Fruit fly (Drosophila melanogaster): ENCODE measurements around the gene snf.

Gene snf

DNA sequence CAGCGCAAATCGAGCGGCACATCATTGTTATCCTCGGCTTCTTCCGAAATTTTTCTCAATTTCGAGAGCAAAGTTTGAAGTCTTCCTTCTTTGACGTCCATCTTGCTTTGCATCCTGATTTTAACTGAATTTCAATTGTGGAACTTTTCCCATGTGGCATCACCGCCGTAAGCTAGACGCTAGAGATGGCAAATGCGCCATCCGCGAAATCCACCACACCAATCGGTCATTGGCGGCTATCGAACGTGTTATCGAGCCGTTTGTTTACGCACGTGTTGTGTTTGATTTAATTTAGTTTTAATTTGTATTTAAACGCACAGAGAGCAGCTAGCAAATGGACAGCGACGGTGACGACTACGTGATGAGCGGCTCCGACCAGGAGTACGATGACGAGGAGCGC, 8.1 kb downstream of the snf start, which contains the start of the genes CG15930 and Sas10 (continued):
- TF ChIP-seq MBD-R2 (GFP tag; IDR thresholded peaks at IDR 0.05) (peak; percentile 63), Ptx1 (GFP tag; IDR thresholded peaks at IDR 0.05) (no peak), slou (GFP tag; optimal IDR thresholded peaks at IDR 0.05) (no peak), CG3407 (GFP tag; optimal IDR thresholded peaks at IDR 0.05) (no peak), HLHmδ (GFP tag; optimal IDR thresholded peaks at IDR 0.05) (no peak), twi (tag; optimal IDR thresholded peaks at IDR 0.05) (no peak), br (optimal IDR thresholded peaks at IDR 0.05) (no peak), hkb (optimal IDR thresholded peaks at IDR 0.05) (no peak), hkb (GFP tag; IDR thresholded peaks at IDR 0.05) (no peak), BEAF-32 (GFP tag; optimal IDR thresholded peaks at IDR 0.05) (peak; percentile 44), Optix (GFP tag; IDR thresholded peaks at IDR 0.05) (no peak), Trl (optimal IDR thresholded peaks at IDR 0.05) (no peak), Trl (GFP tag; optimal IDR thresholded peaks at IDR 0.05) (no peak), CG31224 (GFP tag; IDR thresholded peaks at IDR 0.05) (no peak), HLH3B (GFP tag; IDR thresholded peaks at IDR 0.05) (no peak), tgo (GFP tag; IDR thresholded peaks at IDR 0.05) (no peak), CG3065 (GFP tag; optimal IDR thresholded peaks at IDR 0.05) (no peak), exex (tag; optimal IDR thresholded peaks at IDR 0.05) (no peak), CG18011 (GFP tag; optimal IDR thresholded peaks at IDR 0.05) (no peak), Pdp1 (GFP tag; optimal IDR thresholded peaks at IDR 0.05) (no peak), ind (GFP tag; optimal IDR thresholded peaks at IDR 0.05) (no peak), Sox100B (GFP tag; optimal IDR thresholded peaks at IDR 0.05) (no peak), CG13424 (tag; optimal IDR thresholded peaks at IDR 0.05) (no peak), Gsc (GFP tag; IDR thresholded peaks at IDR 0.05) (no peak), CG12391 (tag; optimal IDR thresholded peaks at IDR 0.05) (no peak), CG7987 (GFP tag; optimal IDR thresholded peaks at IDR 0.05) (no peak)

DNA sequence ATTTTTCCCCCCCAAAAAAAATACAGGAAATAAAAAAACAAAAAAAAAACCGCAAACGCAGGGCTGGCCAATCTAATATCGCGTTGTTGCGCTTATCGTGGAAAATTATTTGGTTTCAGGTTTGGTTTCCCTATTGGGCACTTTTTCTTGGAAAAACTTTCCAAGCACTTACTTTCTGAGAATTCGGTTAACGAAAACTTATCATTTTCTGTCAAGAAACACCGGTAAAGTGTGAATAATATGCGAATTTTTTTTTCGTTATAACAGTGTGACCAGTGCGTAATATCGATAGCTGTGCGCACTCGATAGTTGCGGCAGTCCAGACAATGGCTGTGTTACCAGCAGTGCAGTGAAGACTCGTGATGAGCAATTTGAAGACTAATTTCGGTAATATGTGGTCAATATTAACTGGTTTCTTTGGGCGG, 13.4 kb downstream of the snf start, which contains the start of gene Rnp4F:
Gene Rnp4F (minus strand): TSS at position 238 of the 425 bp plus-strand sequence.
- TF ChIP-seq gfzf (GFP tag; optimal IDR thresholded peaks at IDR 0.05) (peak; percentile 65), otp (GFP tag; IDR thresholded peaks at IDR 0.05) (no peak), knrl (GFP tag; IDR thresholded peaks at IDR 0.05; ENCODE audit: partially characterized antibody) (peak; percentile 88), chm (GFP tag; IDR thresholded peaks at IDR 0.05) (no peak), odd (GFP tag; optimal IDR thresholded peaks at IDR 0.05) (no peak), sr (GFP tag; IDR thresholded peaks at IDR 0.05) (0 out of 3 replicates have a peak, but pooled peaks have one; percentile 17), sim (GFP tag; IDR thresholded peaks at IDR 0.05) (no peak), onecut (GFP tag; IDR thresholded peaks at IDR 0.05) (0 out of 2 replicates have a peak, but pooled peaks have one; percentile 14), CG15479 (GFP tag; optimal IDR thresholded peaks at IDR 0.05) (no peak), pb (GFP tag; optimal IDR thresholded peaks at IDR 0.05) (peak; percentile 60), jing (GFP tag; optimal IDR thresholded peaks at IDR 0.05) (no peak), fru (optimal IDR thresholded peaks at IDR 0.05) (no peak), CG10959 (GFP tag; IDR thresholded peaks at IDR 0.05) (peak; percentile 25; the same call in 1 of the 2 replicates), dan (GFP tag; IDR thresholded peaks at IDR 0.05) (no peak), CG2712 (tag; optimal IDR thresholded peaks at IDR 0.05) (peak; percentile 34), MBD-R2 (GFP tag; IDR thresholded peaks at IDR 0.05) (peak; percentile 85), Six4 (GFP tag; optimal IDR thresholded peaks at IDR 0.05) (peak; percentile 32), ase (GFP tag; IDR thresholded peaks at IDR 0.05) (peak; percentile 45; the same call in 2 of the 3 replicates), pho (GFP tag; optimal IDR thresholded peaks at IDR 0.05) (peak; percentile 77), NfI (GFP tag; optimal IDR thresholded peaks at IDR 0.05) (peak; percentile 64), CG7928 (GFP tag; optimal IDR thresholded peaks at IDR 0.05) (peak; percentile 87), CTCF (GFP tag; optimal IDR thresholded peaks at IDR 0.05) (peak; percentile 16), CG13424 (tag; optimal IDR thresholded peaks at IDR 0.05) (peak; percentile 55), schlank (tag; optimal IDR thresholded peaks at IDR 0.05) (no peak), CG1603 (tag; optimal IDR thresholded peaks at IDR 0.05) (no peak), CG32772 (GFP tag; IDR thresholded peaks at IDR 0.05) (peak; percentile 85), oc (tag; optimal IDR thresholded peaks at IDR 0.05) (no peak), fd102C (GFP tag; optimal IDR thresholded peaks at IDR 0.05) (no peak), ash1 (GFP tag; optimal IDR thresholded peaks at IDR 0.05) (no peak), ham (GFP tag; IDR thresholded peaks at IDR 0.05) (peak; percentile 28; the same call in 1 of the 2 replicates)

Data from whole organism, embryonic.